Worm (Caenorhabditis elegans): ENCODE measurements around the gene sec-5.

ce11 chrII:9137803-9138202 is 39.1 kb downstream of the sec-5 start, which contains the start of gene C16D2.3:
- TF ChIP-seq ZK546.5 (tag; optimal IDR thresholded peaks at IDR 0.05) (no peak), snpc-4 (tag; optimal IDR thresholded peaks at IDR 0.05) (no peak), zag-1 (tag; optimal IDR thresholded peaks at IDR 0.05) (no peak), ceh-16 (tag; optimal IDR thresholded peaks at IDR 0.05) (no peak), ama-1 (optimal IDR thresholded peaks at IDR 0.05) (no peak), sem-4 (tag; optimal IDR thresholded peaks at IDR 0.05) (no peak), ztf-1 (GFP tag; conservative IDR thresholded peaks at IDR 0.05) (no peak), nhr-237 (tag; optimal IDR thresholded peaks at IDR 0.05) (no peak)

Measured in whole organism, L2 larva.